Fruit fly (Drosophila melanogaster) whole organism, embryonic: ENCODE measurements around the gene mld.

ENCODE experiments used
- Asciz ChIP-seq: fragments of 200-800 bp; sonication (Bioruptor generic); optimal IDR thresholded peaks from 2 replicates; lab custom pipeline; 2017; ENCODE audit warnings: missing biosample characterization, mild to moderate bottlenecking, missing genetic modification characterization, missing genetic modification reagents
- CG10209 ChIP-seq: fragments of 200-800 bp; sonication (Bioruptor generic); optimal IDR thresholded peaks from 3 replicates; lab custom pipeline; 2017; ENCODE audit warnings: missing biosample characterization, mild to moderate bottlenecking, missing genetic modification characterization, missing genetic modification reagents
- CG11093 ChIP-seq: fragments of 200-800 bp; sonication (Bioruptor generic); IDR thresholded peaks from 3 replicates; pipeline ENCODE4 v1.3.6; 2022; ENCODE audit warnings: missing biosample characterization, missing genetic modification characterization
- CG11504 ChIP-seq: fragments of 200-800 bp; sonication (Bioruptor generic); optimal IDR thresholded peaks from 3 replicates; lab custom pipeline; 2019; ENCODE audit warnings: missing biosample characterization, mild to moderate bottlenecking, missing genetic modification characterization, moderate library complexity
- CG12659 ChIP-seq: fragments of 200-800 bp; sonication (Bioruptor generic); optimal IDR thresholded peaks from 3 replicates; lab custom pipeline; 2017; ENCODE audit warnings: mild to moderate bottlenecking, missing biosample characterization, missing genetic modification reagents, missing genetic modification characterization
- CG13894 ChIP-seq: fragments of 200-800 bp; sonication (Bioruptor generic); optimal IDR thresholded peaks from 3 replicates; lab custom pipeline; 2018; ENCODE audit warnings: missing biosample characterization, mild to moderate bottlenecking, missing genetic modification characterization, moderate library complexity
- CG16813 ChIP-seq: fragments of 200-800 bp; sonication (Bioruptor generic); IDR thresholded peaks from 3 replicates; pipeline ENCODE4 v1.3.6; 2022; ENCODE audit warnings: missing biosample characterization, missing genetic modification characterization; ENCODE audit not compliant: partially characterized antibody
- CG17385 ChIP-seq: fragments of 200-800 bp; sonication (Bioruptor generic); optimal IDR thresholded peaks from 3 replicates; lab custom pipeline; 2018; ENCODE audit warnings: missing biosample characterization, mild to moderate bottlenecking, missing genetic modification characterization
- CG17912 ChIP-seq: fragments of 200-800 bp; sonication (Bioruptor generic); optimal IDR thresholded peaks from 2 replicates; lab custom pipeline; 2018; ENCODE audit warnings: missing biosample characterization, mild to moderate bottlenecking, missing genetic modification characterization
- CG2116 ChIP-seq: fragments of 200-800 bp; sonication (Bioruptor generic); optimal IDR thresholded peaks from 3 replicates; lab custom pipeline; 2018; ENCODE audit warnings: missing biosample characterization, mild to moderate bottlenecking, missing genetic modification characterization
- CG30020 ChIP-seq: fragments of 200-800 bp; optimal IDR thresholded peaks from 2 replicates; lab custom pipeline; 2019; ENCODE audit warnings: missing biosample characterization, mild to moderate bottlenecking, missing genetic modification characterization, moderate library complexity
- CG3995 ChIP-seq: fragments of 200-800 bp; sonication (Bioruptor generic); optimal IDR thresholded peaks from 3 replicates; lab custom pipeline; 2016; ENCODE audit warnings: missing biosample characterization, missing genetic modification characterization
- CG4360 ChIP-seq: fragments of 200-800 bp; sonication (Bioruptor generic); IDR thresholded peaks from 2 replicates; pipeline ENCODE4 v1.3.6; 2022; ENCODE audit warnings: missing biosample characterization, missing genetic modification characterization
- CG5180 ChIP-seq: fragments of 200-800 bp; sonication (Bioruptor generic); optimal IDR thresholded peaks from 3 replicates; lab custom pipeline; 2017; ENCODE audit warnings: missing biosample characterization, missing genetic modification characterization, mild to moderate bottlenecking, moderate library complexity, missing genetic modification reagents
- CG6791 ChIP-seq: fragments of 200-800 bp; sonication (Bioruptor generic); IDR thresholded peaks from 3 replicates; pipeline ENCODE4 v1.3.6; 2022; ENCODE audit warnings: missing biosample characterization, missing genetic modification characterization; ENCODE audit not compliant: partially characterized antibody
- CG7928 ChIP-seq: fragments of 200-800 bp; sonication (Bioruptor generic); optimal IDR thresholded peaks from 2 replicates; lab custom pipeline; 2017; ENCODE audit warnings: missing biosample characterization, mild to moderate bottlenecking, missing genetic modification characterization
- CG8478 ChIP-seq: fragments of >200 bp; optimal IDR thresholded peaks from 2 replicates; lab custom pipeline; 2018
- D19B ChIP-seq: fragments of 200-800 bp; sonication (Bioruptor generic); optimal IDR thresholded peaks from 2 replicates; lab custom pipeline; 2017; ENCODE audit warnings: missing biosample characterization, mild to moderate bottlenecking, missing genetic modification characterization
- Dp ChIP-seq: fragments of 200-800 bp; sonication (Bioruptor generic); optimal IDR thresholded peaks from 2 replicates; lab custom pipeline; 2018; ENCODE audit warnings: missing biosample characterization, mild to moderate bottlenecking, missing genetic modification characterization, moderate library complexity
- GATAe ChIP-seq: fragments of 200-800 bp; sonication (Bioruptor generic); conservative IDR thresholded peaks from 2 replicates; pipeline ENCODE4 v1.3.6; 2022; ENCODE audit warnings: missing biosample characterization, missing genetic modification characterization
- HLH4C ChIP-seq: fragments of 200-800 bp; sonication (Bioruptor generic); IDR thresholded peaks from 3 replicates; pipeline ENCODE4 v1.3.6; 2022; ENCODE audit warnings: missing biosample characterization, missing genetic modification characterization; ENCODE audit not compliant: partially characterized antibody
- Med ChIP-seq: fragments of 200-800 bp; sonication (Bioruptor generic); peaks from one replicate; lab custom pipeline; 2016; ENCODE audit warnings: missing biosample characterization, missing genetic modification characterization, mild to moderate bottlenecking, inconsistent platforms, moderate library complexity
- NC2α ChIP-seq: fragments of 200-800 bp; sonication (Bioruptor generic); optimal IDR thresholded peaks from 2 replicates; lab custom pipeline; 2016; ENCODE audit warnings: missing biosample characterization, missing genetic modification characterization
- NC2β ChIP-seq: fragments of 200-800 bp; sonication (Bioruptor generic); optimal IDR thresholded peaks from 2 replicates; lab custom pipeline; 2016; ENCODE audit warnings: missing biosample characterization, missing genetic modification characterization
- Nf-YA ChIP-seq: fragments of 200-800 bp; sonication (Bioruptor generic); IDR thresholded peaks from 2 replicates; pipeline ENCODE4 v1.3.6; 2022; ENCODE audit warnings: missing biosample characterization, missing genetic modification characterization
- Nf-YC ChIP-seq: fragments of 200-800 bp; optimal IDR thresholded peaks from 3 replicates; lab custom pipeline; 2019; ENCODE audit warnings: missing biosample characterization, mild to moderate bottlenecking, missing genetic modification characterization, moderate library complexity
- Xbp1 ChIP-seq: fragments of 200-800 bp; sonication (Bioruptor generic); optimal IDR thresholded peaks from 3 replicates; lab custom pipeline; 2016; ENCODE audit warnings: missing biosample characterization, mild to moderate bottlenecking, missing genetic modification characterization
- ash1 ChIP-seq: fragments of 200-800 bp; sonication (Bioruptor generic); optimal IDR thresholded peaks from 2 replicates; lab custom pipeline; 2018; ENCODE audit warnings: missing biosample characterization, mild to moderate bottlenecking, missing genetic modification characterization
- cg ChIP-seq: fragments of 200-800 bp; sonication (Bioruptor generic); optimal IDR thresholded peaks from 3 replicates; lab custom pipeline; 2019; ENCODE audit warnings: missing biosample characterization, mild to moderate bottlenecking, missing genetic modification characterization, moderate library complexity
- dm ChIP-seq: fragments of 200-800 bp; sonication (Bioruptor generic); optimal IDR thresholded peaks from 3 replicates; lab custom pipeline; 2016; ENCODE audit warnings: missing biosample characterization, missing genetic modification characterization
- dmrt99B ChIP-seq: fragments of 200-800 bp; sonication (Bioruptor generic); optimal IDR thresholded peaks from 2 replicates; lab custom pipeline; 2018; ENCODE audit warnings: missing biosample characterization, mild to moderate bottlenecking, missing genetic modification characterization, moderate library complexity
- emc ChIP-seq: fragments of 200-800 bp; sonication (Bioruptor generic); optimal IDR thresholded peaks from 2 replicates; lab custom pipeline; 2016; ENCODE audit warnings: missing biosample characterization, missing genetic modification characterization
- esg ChIP-seq: fragments of 200-800 bp; sonication (Bioruptor generic); conservative IDR thresholded peaks from 2 replicates; pipeline ENCODE4 v1.3.6; 2022; ENCODE audit warnings: missing biosample characterization, missing genetic modification characterization
- fd3F ChIP-seq: fragments of 200-800 bp; sonication (Bioruptor generic); optimal IDR thresholded peaks from 2 replicates; lab custom pipeline; 2018; ENCODE audit warnings: missing biosample characterization, mild to moderate bottlenecking, missing genetic modification characterization, moderate library complexity
- grau ChIP-seq: fragments of 200-800 bp; optimal IDR thresholded peaks from 3 replicates; lab custom pipeline; 2019; ENCODE audit warnings: missing biosample characterization, mild to moderate bottlenecking, missing genetic modification characterization, moderate library complexity
- gt ChIP-seq: fragments of 200-800 bp; sonication (Bioruptor generic); IDR thresholded peaks from 2 replicates; pipeline ENCODE4 v1.3.6; 2022; ENCODE audit warnings: missing biosample characterization, missing genetic modification characterization
- her ChIP-seq: fragments of 200-800 bp; sonication (Bioruptor generic); optimal IDR thresholded peaks from 2 replicates; lab custom pipeline; 2016; ENCODE audit warnings: missing biosample characterization, missing genetic modification characterization
- kah ChIP-seq: fragments of 200-800 bp; sonication (Bioruptor generic); optimal IDR thresholded peaks from 2 replicates; lab custom pipeline; 2018; ENCODE audit warnings: missing biosample characterization, mild to moderate bottlenecking, missing genetic modification characterization
- luna ChIP-seq: fragments of 200-800 bp; sonication (Bioruptor generic); optimal IDR thresholded peaks from 2 replicates; lab custom pipeline; 2016; ENCODE audit warnings: missing biosample characterization, missing genetic modification characterization
- nau ChIP-seq: fragments of 200-800 bp; sonication (Bioruptor generic); optimal IDR thresholded peaks from 3 replicates; lab custom pipeline; 2017; ENCODE audit warnings: missing biosample characterization, mild to moderate bottlenecking, missing genetic modification characterization, missing genetic modification reagents
- nerfin-2 ChIP-seq: fragments of 200-800 bp; sonication (Bioruptor generic); IDR thresholded peaks from 2 replicates; pipeline ENCODE4 v1.3.6; 2022; ENCODE audit warnings: missing biosample characterization, missing genetic modification characterization; ENCODE audit not compliant: partially characterized antibody
- odd ChIP-seq: fragments of 200-800 bp; sonication (Bioruptor generic); optimal IDR thresholded peaks from 2 replicates; lab custom pipeline; 2017; ENCODE audit warnings: missing biosample characterization, mild to moderate bottlenecking, missing genetic modification characterization
- pzg ChIP-seq: fragments of 200-800 bp; sonication (Bioruptor generic); optimal IDR thresholded peaks from 3 replicates; lab custom pipeline; 2018; ENCODE audit warnings: missing biosample characterization, mild to moderate bottlenecking, missing genetic modification characterization, moderate library complexity
- salm ChIP-seq: fragments of 200-800 bp; sonication (Bioruptor generic); optimal IDR thresholded peaks from 2 replicates; lab custom pipeline; 2018; ENCODE audit warnings: missing biosample characterization, mild to moderate bottlenecking, missing genetic modification characterization
- sens ChIP-seq: fragments of 200-800 bp; sonication (Bioruptor generic); peaks from one replicate; lab custom pipeline; 2016; ENCODE audit warnings: missing biosample characterization, missing genetic modification characterization
- ssp ChIP-seq: fragments of 200-800 bp; sonication (Bioruptor generic); IDR thresholded peaks from 2 replicates; pipeline ENCODE4 v1.3.6; 2022; ENCODE audit warnings: missing biosample characterization, missing genetic modification characterization
- stwl ChIP-seq: fragments of 200-800 bp; sonication (Bioruptor generic); optimal IDR thresholded peaks from 3 replicates; lab custom pipeline; 2018; ENCODE audit warnings: missing biosample characterization, mild to moderate bottlenecking, missing genetic modification characterization, moderate library complexity
- tna ChIP-seq: fragments of 200-800 bp; sonication (Bioruptor generic); IDR thresholded peaks from 2 replicates; pipeline ENCODE4 v1.3.6; 2022; ENCODE audit warnings: missing biosample characterization, missing genetic modification characterization; ENCODE audit not compliant: partially characterized antibody
- twi ChIP-seq: fragments of 200-800 bp; optimal IDR thresholded peaks from 2 replicates; lab custom pipeline; 2019; ENCODE audit warnings: missing biosample characterization, mild to moderate bottlenecking, missing genetic modification characterization, moderate library complexity
- wor ChIP-seq: fragments of 200-800 bp; sonication (Bioruptor generic); IDR thresholded peaks from 2 replicates; pipeline ENCODE4 v1.3.6; 2022; ENCODE audit warnings: missing biosample characterization, missing genetic modification characterization

The mld gene

dm6 chr3R:24598549-24599204 is 13.2 kb downstream of the mld start (continued):
- no peak for TF ChIP-seq CG6791 (GFP tag; lab: Robert Waterston, UW)
- no peak for TF ChIP-seq Nf-YC
- TF ChIP-seq gt (GFP tag; lab: Robert Waterston, UW) = no peak
- no peak for TF ChIP-seq CG17912 (GFP tag; lab: Kevin White, UChicago)
- no peak for TF ChIP-seq her
- no peak for TF ChIP-seq odd (GFP tag; lab: Kevin White, UChicago)
- no peak for TF ChIP-seq tna (GFP tag; lab: Robert Waterston, UW)
- no peak for TF ChIP-seq nerfin-2 (GFP tag; lab: Robert Waterston, UW)
- TF ChIP-seq CG11504 (tag; lab: Kevin White, UChicago) = peak; percentile 62
- TF ChIP-seq salm (tag; lab: Kevin White, UChicago) = no peak
- TF ChIP-seq CG30020 (tag; lab: Kevin White, UChicago) = no peak
- no peak for TF ChIP-seq CG5180 (GFP tag; lab: Kevin White, UChicago)
- TF ChIP-seq esg (GFP tag; lab: Robert Waterston, UW) = no peak; the same call in 1 of the 2 replicates
- peak; percentile 9 for TF ChIP-seq CG12659 (GFP tag; lab: Kevin White, UChicago)
- peak; percentile 2 for TF ChIP-seq grau (tag; lab: Kevin White, UChicago)
- no peak for TF ChIP-seq fd3F (GFP tag; lab: Kevin White, UChicago)
- no peak for TF ChIP-seq twi
- TF ChIP-seq CG4360 (GFP tag; lab: Robert Waterston, UW) = no peak
- no peak for TF ChIP-seq pzg (GFP tag; lab: Kevin White, UChicago)
- TF ChIP-seq luna = no peak
- TF ChIP-seq CG8478 (lab: Kevin White, UChicago) = no peak
- peak; percentile 32 for TF ChIP-seq Med
- no peak for TF ChIP-seq CG2116 (GFP tag; lab: Kevin White, UChicago)
- no peak for TF ChIP-seq CG3995 (GFP tag; lab: Kevin White, UChicago)
- no peak for TF ChIP-seq NC2β (GFP tag; lab: Kevin White, UChicago)
- no peak for TF ChIP-seq CG17385 (GFP tag; lab: Kevin White, UChicago)
- peak; percentile 33 for TF ChIP-seq Xbp1 (GFP tag; lab: Kevin White, UChicago)
- no peak for TF ChIP-seq Nf-YA (GFP tag; lab: Robert Waterston, UW)
- no peak for TF ChIP-seq emc (GFP tag; lab: Kevin White, UChicago)
- peak; percentile 2 for TF ChIP-seq CG10209 (GFP tag; lab: Kevin White, UChicago)
- peak; percentile 80 for TF ChIP-seq sens (GFP tag; lab: Kevin White, UChicago)
- no peak for TF ChIP-seq D19B
- TF ChIP-seq Dp (GFP tag; lab: Kevin White, UChicago) = no peak
- no peak for TF ChIP-seq CG11093 (GFP tag; lab: Robert Waterston, UW)
- no peak for TF ChIP-seq Asciz (GFP tag; lab: Kevin White, UChicago)
- TF ChIP-seq HLH4C (GFP tag; lab: Robert Waterston, UW) = no peak
- TF ChIP-seq dmrt99B (tag; lab: Kevin White, UChicago) = peak; percentile 51
- no peak for TF ChIP-seq CG7928 (GFP tag; lab: Kevin White, UChicago)
- no peak for TF ChIP-seq dm (GFP tag; lab: Kevin White, UChicago)
- no peak for TF ChIP-seq CG13894 (tag; lab: Kevin White, UChicago)
- TF ChIP-seq wor (GFP tag; lab: Robert Waterston, UW) = no peak
- no peak for TF ChIP-seq ash1 (GFP tag; lab: Kevin White, UChicago)
- no peak; the same call in 1 of the 2 replicates for TF ChIP-seq ssp (GFP tag; lab: Robert Waterston, UW)
- TF ChIP-seq GATAe (GFP tag; lab: Robert Waterston, UW) = no peak
- TF ChIP-seq nau (GFP tag; lab: Kevin White, UChicago) = peak; percentile 22
- TF ChIP-seq stwl = no peak
- TF ChIP-seq kah (GFP tag; lab: Kevin White, UChicago) = no peak
- no peak for TF ChIP-seq cg (GFP tag; lab: Kevin White, UChicago)
- TF ChIP-seq NC2α (GFP tag; lab: Kevin White, UChicago) = no peak
- no peak for TF ChIP-seq CG16813 (GFP tag; lab: Robert Waterston, UW)
